In the genomic region with DNA sequence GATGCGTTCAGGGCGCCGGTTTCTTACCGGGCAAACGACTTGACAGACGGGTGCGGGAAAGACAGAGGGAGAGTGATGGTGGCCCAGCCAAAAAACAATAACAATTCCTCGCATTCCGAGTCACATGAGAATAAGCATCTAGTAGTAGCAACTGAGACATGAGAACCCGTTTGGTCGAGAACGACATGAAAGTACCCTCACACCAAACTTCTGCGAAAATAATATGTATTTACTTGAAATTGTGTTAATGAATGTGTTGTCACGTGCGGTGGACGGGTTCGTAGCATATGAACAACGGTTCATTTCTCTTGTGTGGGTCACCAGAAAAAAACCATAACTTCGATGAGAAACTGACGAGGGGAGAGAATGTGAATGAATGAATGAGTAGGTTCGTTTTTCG, we compare ENCODE assay signal across 4 worm cellular contexts.
A peak's percentile ranks its signal among the peaks of the same experiment; 100 is the strongest.
TF ChIP-seq lines count a peak whose summit lies in the region.

No protein-coding gene starts in this region.

TF ChIP-seq in whole organism, L1 larva, 84 proteins besides CTCF, POLR2A, EP300 and RAD21:
- peak in 1 of 2 experiments; percentile 56 for TF ChIP-seq lin-35 (GFP tag; optimal IDR thresholded peaks at IDR 0.05; lab: Kevin White, UChicago)
- TF ChIP-seq mdl-1 (tag; optimal IDR thresholded peaks at IDR 0.05; lab: Kevin White, UChicago) = peak in 1 of 2 experiments; percentile 40
- no peak for TF ChIP-seq efl-1 (optimal IDR thresholded peaks at IDR 0.05; lab: Kevin White, UChicago)
- TF ChIP-seq efl-1 (GFP tag; optimal IDR thresholded peaks at IDR 0.05 in 1 of 2; lab: Kevin White, UChicago) = peak in 1 of 2 experiments; percentile 49
- no peak for TF ChIP-seq aly-2 (tag; optimal IDR thresholded peaks at IDR 0.05; lab: Kevin White, UChicago)
- peak; percentile 5 for TF ChIP-seq nhr-20 (tag; optimal IDR thresholded peaks at IDR 0.05; lab: Kevin White, UChicago)
TF ChIP-seq in whole organism, L1 larva: peak in this region for 4.

TF ChIP-seq in whole organism, L2 larva, 48 proteins besides CTCF, POLR2A, EP300 and RAD21:
- TF ChIP-seq nhr-12 (tag; optimal IDR thresholded peaks at IDR 0.05; lab: Kevin White, UChicago) = no peak
- peak; percentile 45 for TF ChIP-seq nhr-25 (tag; optimal IDR thresholded peaks at IDR 0.05; lab: Kevin White, UChicago)
- TF ChIP-seq blmp-1 (tag; optimal IDR thresholded peaks at IDR 0.05; lab: Kevin White, UChicago; ENCODE audit: insufficient read depth) = peak; percentile 22
- TF ChIP-seq aly-2 (tag; optimal IDR thresholded peaks at IDR 0.05; lab: Kevin White, UChicago) = no peak
- no peak for TF ChIP-seq gmeb-1 (tag; optimal IDR thresholded peaks at IDR 0.05; lab: Kevin White, UChicago)

TF ChIP-seq in whole organism, L3 larva, 47 proteins besides CTCF, POLR2A, EP300 and RAD21:
- TF ChIP-seq lin-39 (tag; optimal IDR thresholded peaks at IDR 0.05; lab: Kevin White, UChicago) = no peak
- no peak for TF ChIP-seq daf-12 (tag; optimal IDR thresholded peaks at IDR 0.05; lab: Kevin White, UChicago)
- TF ChIP-seq fkh-10 (GFP tag; optimal IDR thresholded peaks at IDR 0.05; lab: Kevin White, UChicago) = no peak
- TF ChIP-seq nfya-1 (tag; optimal IDR thresholded peaks at IDR 0.05; lab: Kevin White, UChicago; ENCODE audit: insufficient read depth) = peak; percentile 1
- peak; percentile 73 for TF ChIP-seq egl-5 (tag; optimal IDR thresholded peaks at IDR 0.05; lab: Kevin White, UChicago)
- TF ChIP-seq nhr-25 (tag; optimal IDR thresholded peaks at IDR 0.05; lab: Kevin White, UChicago) = peak; percentile 31
- TF ChIP-seq ztf-11 (tag; optimal IDR thresholded peaks at IDR 0.05; lab: Kevin White, UChicago) = no peak
- TF ChIP-seq ceh-82 (tag; optimal IDR thresholded peaks at IDR 0.05; lab: Kevin White, UChicago) = no peak
- TF ChIP-seq unc-39 (tag; optimal IDR thresholded peaks at IDR 0.05; lab: Kevin White, UChicago) = no peak

TF ChIP-seq in whole organism, L4 larva, 104 proteins besides CTCF, POLR2A, EP300 and RAD21:
- TF ChIP-seq pha-4 (GFP tag; IDR thresholded peaks at IDR 0.05; lab: Robert Waterston, UW) (no peak), pha-4 (tag; optimal IDR thresholded peaks at IDR 0.05; lab: Kevin White, UChicago) (no peak), nhr-237 (tag; optimal IDR thresholded peaks at IDR 0.05; lab: Kevin White, UChicago) (no peak), mdl-1 (tag; optimal IDR thresholded peaks at IDR 0.05; lab: Kevin White, UChicago) (peak in 1 of 2 experiments; percentile 49), skn-1 (tag; optimal IDR thresholded peaks at IDR 0.05; lab: Kevin White, UChicago) (no peak), unc-62 (GFP tag; optimal IDR thresholded peaks at IDR 0.05 in 1 of 2; lab: Kevin White, UChicago) (peak in 1 of 2 experiments; percentile 26), unc-62 (tag; optimal IDR thresholded peaks at IDR 0.05; lab: Kevin White, UChicago) (no peak), fkh-10 (GFP tag; optimal IDR thresholded peaks at IDR 0.05; lab: Kevin White, UChicago) (no peak), hlh-30 (tag; optimal IDR thresholded peaks at IDR 0.05; lab: Kevin White, UChicago; ENCODE audit: insufficient read depth) (peak; percentile 65), nhr-28 (tag; optimal IDR thresholded peaks at IDR 0.05; lab: Kevin White, UChicago) (peak; percentile 4), dve-1 (tag; optimal IDR thresholded peaks at IDR 0.05; lab: Kevin White, UChicago; ENCODE audit: insufficient read depth) (peak; percentile 6)

Comparison
In these comparisons a context has a peak if more than half of its experiments do, and no peak if none do; other contexts are left out.
1. Of the 29 proteins assayed by ChIP-seq in both whole organism, L4 larva and whole organism, L1 larva: peak only in whole organism, L4 larva: nhr-28; only in whole organism, L1 larva: none; in both: none; in neither: 26; mixed calls (peak in some experiments, not most) for 2.